Fruit fly (Drosophila melanogaster) whole organism, embryonic: ENCODE results near the gene CG12974.

Experiments
- ATbp ChIP-seq: fragments of 200-800 bp; sonication (Bioruptor generic); optimal IDR thresholded peaks from 2 replicates; lab custom pipeline; 2017; ENCODE audit warnings: missing biosample characterization, mild to moderate bottlenecking, missing genetic modification characterization, missing genetic modification reagents
- Awh ChIP-seq: fragments of 200-800 bp; sonication (Bioruptor generic); IDR thresholded peaks from 2 replicates; pipeline ENCODE4, ENCODE4 v1.3.6; 2022; ENCODE audit warnings: missing biosample characterization, missing genetic modification characterization
- C15 ChIP-seq: fragments of 200-800 bp; sonication (Bioruptor generic); IDR thresholded peaks from 3 replicates; pipeline ENCODE4 v1.3.6; 2022; ENCODE audit warnings: missing biosample characterization, missing genetic modification characterization
- CG10654 ChIP-seq: fragments of 200-800 bp; sonication (Bioruptor generic); optimal IDR thresholded peaks from 2 replicates; lab custom pipeline; 2016; ENCODE audit warnings: missing biosample characterization, missing genetic modification characterization
- CG11093 ChIP-seq: fragments of 200-800 bp; sonication (Bioruptor generic); IDR thresholded peaks from 3 replicates; pipeline ENCODE4 v1.3.6; 2022; ENCODE audit warnings: missing biosample characterization, missing genetic modification characterization
- CG11456 ChIP-seq: fragments of 200-800 bp; sonication (Bioruptor generic); IDR thresholded peaks from 3 replicates; pipeline ENCODE4 v1.3.6; 2022; ENCODE audit warnings: missing biosample characterization, missing genetic modification characterization
- CG12236 ChIP-seq: fragments of 200-800 bp; sonication (Bioruptor generic); optimal IDR thresholded peaks from 2 replicates; lab custom pipeline; 2016; ENCODE audit warnings: missing biosample characterization, missing genetic modification characterization
- CG12299 ChIP-seq: fragments of 200-800 bp; sonication (Bioruptor generic); optimal IDR thresholded peaks from 2 replicates; lab custom pipeline; 2018; ENCODE audit warnings: missing biosample characterization, mild to moderate bottlenecking, missing genetic modification characterization
- CG12744 ChIP-seq: fragments of 200-800 bp; sonication (Bioruptor generic); optimal IDR thresholded peaks from 2 replicates; lab custom pipeline; 2016; ENCODE audit warnings: missing biosample characterization, missing genetic modification characterization
- CG12769 ChIP-seq: fragments of 200-800 bp; sonication (Bioruptor generic); optimal IDR thresholded peaks from 2 replicates; lab custom pipeline; 2019; ENCODE audit warnings: missing biosample characterization, mild to moderate bottlenecking, missing genetic modification characterization, moderate library complexity
- CG15696 ChIP-seq: fragments of 200-800 bp; sonication (Bioruptor generic); optimal IDR thresholded peaks from 2 replicates; lab custom pipeline; 2019; ENCODE audit warnings: missing biosample characterization, mild to moderate bottlenecking, missing genetic modification characterization, moderate library complexity
- CG17568 ChIP-seq: fragments of 200-800 bp; sonication (Bioruptor generic); optimal IDR thresholded peaks from 2 replicates; lab custom pipeline; 2018; ENCODE audit warnings: missing biosample characterization, mild to moderate bottlenecking, missing genetic modification characterization, moderate library complexity
- CG2199 ChIP-seq: fragments of 200-800 bp; sonication (Bioruptor generic); IDR thresholded peaks from 3 replicates; pipeline ENCODE4 v1.3.6; 2022; ENCODE audit warnings: missing biosample characterization, missing genetic modification characterization
- CG3726 ChIP-seq: fragments of 200-800 bp; sonication (Bioruptor generic); IDR thresholded peaks from 3 replicates; pipeline ENCODE4, ENCODE4 v1.3.6; 2022; ENCODE audit warnings: missing biosample characterization, missing genetic modification characterization
- CG4360 ChIP-seq: fragments of 200-800 bp; sonication (Bioruptor generic); IDR thresholded peaks from 2 replicates; pipeline ENCODE4 v1.3.6; 2022; ENCODE audit warnings: missing biosample characterization, missing genetic modification characterization
- CG4404 ChIP-seq: fragments of 200-800 bp; sonication (Bioruptor generic); IDR thresholded peaks from 2 replicates; pipeline ENCODE4 v1.3.6; 2022; ENCODE audit warnings: missing biosample characterization, missing genetic modification characterization
- CG5953 ChIP-seq: fragments of 200-800 bp; sonication (Bioruptor generic); IDR thresholded peaks from 2 replicates; pipeline ENCODE4 v1.3.6; 2022; ENCODE audit warnings: missing biosample characterization, missing genetic modification characterization
- CG7987 ChIP-seq: fragments of 200-800 bp; sonication (Bioruptor generic); optimal IDR thresholded peaks from 2 replicates; lab custom pipeline; 2018; ENCODE audit warnings: missing biosample characterization, mild to moderate bottlenecking, missing genetic modification characterization, moderate library complexity
- CG8924 ChIP-seq: fragments of 200-800 bp; optimal IDR thresholded peaks from 3 replicates; lab custom pipeline; 2019; ENCODE audit warnings: missing biosample characterization, mild to moderate bottlenecking, missing genetic modification characterization, moderate library complexity
- CG8944 ChIP-seq: fragments of 200-800 bp; sonication (Bioruptor generic); optimal IDR thresholded peaks from 3 replicates; lab custom pipeline; 2016; ENCODE audit warnings: missing biosample characterization, missing genetic modification characterization
- Deaf1 ChIP-seq: fragments of 200-800 bp; optimal IDR thresholded peaks from 3 replicates; lab custom pipeline; 2019; ENCODE audit warnings: missing biosample characterization, mild to moderate bottlenecking, missing genetic modification characterization, moderate library complexity
- Hand ChIP-seq: fragments of 200-800 bp; sonication (Bioruptor generic); optimal IDR thresholded peaks from 2 replicates; lab custom pipeline; 2017; ENCODE audit warnings: mild to moderate bottlenecking, missing biosample characterization, missing genetic modification reagents, missing genetic modification characterization
- Hey ChIP-seq: fragments of 200-800 bp; sonication (Bioruptor generic); optimal IDR thresholded peaks from 3 replicates; lab custom pipeline; 2018; ENCODE audit warnings: missing biosample characterization, mild to moderate bottlenecking, missing genetic modification characterization
- HmgD ChIP-seq: fragments of 200-800 bp; sonication (Bioruptor generic); optimal IDR thresholded peaks from 3 replicates; lab custom pipeline; 2016; ENCODE audit warnings: missing biosample characterization, missing genetic modification characterization
- Hr51 ChIP-seq, 2 experiments: fragments of 200-800 bp; sonication (Bioruptor generic); optimal IDR thresholded peaks; 2 replicates in 1 of 2; 3 replicates in 1 of 2; lab custom pipeline; 2016 to 2018; ENCODE audit warnings: missing biosample characterization in 2 of 2, missing genetic modification characterization in 2 of 2, mild to moderate bottlenecking in 1 of 2, moderate library complexity in 1 of 2
- Mad ChIP-seq: fragments of 200-800 bp; sonication (Bioruptor generic); optimal IDR thresholded peaks from 2 replicates; lab custom pipeline; 2016; ENCODE audit warnings: missing biosample characterization, missing genetic modification characterization
- Med ChIP-seq: fragments of 200-800 bp; sonication (Bioruptor generic); peaks from one replicate; lab custom pipeline; 2016; ENCODE audit warnings: missing biosample characterization, missing genetic modification characterization, mild to moderate bottlenecking, inconsistent platforms, moderate library complexity
- Nf-YA ChIP-seq: fragments of 200-800 bp; sonication (Bioruptor generic); IDR thresholded peaks from 2 replicates; pipeline ENCODE4 v1.3.6; 2022; ENCODE audit warnings: missing biosample characterization, missing genetic modification characterization
- Nf-YC ChIP-seq: fragments of 200-800 bp; optimal IDR thresholded peaks from 3 replicates; lab custom pipeline; 2019; ENCODE audit warnings: missing biosample characterization, mild to moderate bottlenecking, missing genetic modification characterization, moderate library complexity
- Opbp ChIP-seq: fragments of 200-800 bp; sonication (Bioruptor generic); IDR thresholded peaks from 3 replicates; pipeline ENCODE4 v1.3.6; 2022; ENCODE audit warnings: missing biosample characterization, missing genetic modification characterization; ENCODE audit not compliant: partially characterized antibody
- PHDP ChIP-seq: fragments of 200-800 bp; sonication (Bioruptor generic); optimal IDR thresholded peaks from 3 replicates; lab custom pipeline; 2018; ENCODE audit warnings: missing biosample characterization, mild to moderate bottlenecking, missing genetic modification characterization, moderate library complexity
- Scr ChIP-seq: fragments of 200-800 bp; sonication (Bioruptor generic); IDR thresholded peaks from 2 replicates; pipeline ENCODE4 v1.3.6; 2022; ENCODE audit warnings: missing biosample characterization, missing genetic modification characterization; ENCODE audit not compliant: partially characterized antibody
- ab ChIP-seq: fragments of 200-800 bp; sonication (Bioruptor generic); optimal IDR thresholded peaks from 2 replicates; lab custom pipeline; 2016; ENCODE audit warnings: missing biosample characterization, missing genetic modification characterization
- ac ChIP-seq: fragments of 200-800 bp; sonication (Bioruptor generic); optimal IDR thresholded peaks from 3 replicates; lab custom pipeline; 2017; ENCODE audit warnings: missing biosample characterization, mild to moderate bottlenecking, missing genetic modification characterization
- bowl ChIP-seq: fragments of 200-800 bp; sonication (Bioruptor generic); IDR thresholded peaks from 2 replicates; pipeline ENCODE4 v1.3.6; 2022; ENCODE audit warnings: missing biosample characterization, missing genetic modification characterization
- dan ChIP-seq: fragments of 200-800 bp; sonication (Bioruptor generic); IDR thresholded peaks from 2 replicates; pipeline ENCODE4 v1.3.6; 2022; ENCODE audit warnings: missing biosample characterization, missing genetic modification characterization
- gcm2 ChIP-seq: fragments of 200-800 bp; sonication (Bioruptor generic); optimal IDR thresholded peaks from 2 replicates; lab custom pipeline; 2016; ENCODE audit warnings: missing biosample characterization, missing genetic modification characterization
- grn ChIP-seq: fragments of 200-800 bp; sonication (Bioruptor generic); optimal IDR thresholded peaks from 3 replicates; lab custom pipeline; 2017; ENCODE audit warnings: missing biosample characterization, missing genetic modification characterization
- gsb-n ChIP-seq: fragments of 200-800 bp; sonication (Bioruptor generic); optimal IDR thresholded peaks from 3 replicates; lab custom pipeline; 2018; ENCODE audit warnings: missing biosample characterization, mild to moderate bottlenecking, missing genetic modification characterization
- hb ChIP-seq: fragments of 200-800 bp; sonication (Bioruptor generic); IDR thresholded peaks from 3 replicates; pipeline ENCODE4 v1.3.6; 2022; ENCODE audit warnings: missing biosample characterization, missing genetic modification characterization; ENCODE audit not compliant: partially characterized antibody
- jigr1 ChIP-seq: fragments of 200-800 bp; sonication (Bioruptor generic); IDR thresholded peaks from 3 replicates; pipeline ENCODE4 v1.3.6; 2022; ENCODE audit warnings: missing biosample characterization, missing genetic modification characterization
- ken ChIP-seq: fragments of 200-800 bp; sonication (Bioruptor generic); IDR thresholded peaks from 3 replicates; pipeline ENCODE4 v1.3.6; 2022; ENCODE audit warnings: missing biosample characterization, missing genetic modification characterization
- kni ChIP-seq: fragments of 200-800 bp; sonication (Bioruptor generic); optimal IDR thresholded peaks from 3 replicates; lab custom pipeline; 2017; ENCODE audit warnings: mild to moderate bottlenecking, missing biosample characterization, missing genetic modification reagents, missing genetic modification characterization
- lbe ChIP-seq: fragments of 200-800 bp; sonication (Bioruptor generic); optimal IDR thresholded peaks from 2 replicates; lab custom pipeline; 2016; ENCODE audit warnings: missing biosample characterization, mild to moderate bottlenecking, missing genetic modification characterization
- lola ChIP-seq, 3 experiments: fragments of >200 bp in 2 of 3; fragments of 200-800 bp in 1 of 3; sonication (Bioruptor generic) in 1 of 3; optimal IDR thresholded peaks; 2 replicates each; lab custom pipeline; 2017 to 2019; ENCODE audit warnings: missing biosample characterization in 3 of 3, missing genetic modification characterization in 3 of 3, mild to moderate bottlenecking in 1 of 3, moderate library complexity in 1 of 3
- pb ChIP-seq: fragments of 200-800 bp; sonication (Bioruptor generic); optimal IDR thresholded peaks from 3 replicates; lab custom pipeline; 2016; ENCODE audit warnings: missing biosample characterization, missing genetic modification characterization
- prd ChIP-seq, 3 experiments: fragments of >200 bp in 2 of 3; fragments of 200-800 bp in 1 of 3; sonication (Bioruptor generic) in 1 of 3; optimal IDR thresholded peaks in 2 of 3; IDR thresholded peaks in 1 of 3; 2 replicates in 2 of 3; 3 replicates in 1 of 3; pipeline versions ENCODE4 v1.3.6 to Lab custom; 2017 to 2022; ENCODE audit warnings: missing biosample characterization in 1 of 3, missing genetic modification characterization in 1 of 3
- row ChIP-seq: fragments of 200-800 bp; sonication (Bioruptor generic); IDR thresholded peaks from 3 replicates; pipeline ENCODE4 v1.3.6; 2022; ENCODE audit warnings: missing biosample characterization, missing genetic modification characterization
- sqz ChIP-seq: fragments of 200-800 bp; sonication (Bioruptor generic); optimal IDR thresholded peaks from 3 replicates; lab custom pipeline; 2018; ENCODE audit warnings: missing biosample characterization, mild to moderate bottlenecking, missing genetic modification characterization
- tap ChIP-seq: fragments of 200-800 bp; optimal IDR thresholded peaks from 3 replicates; lab custom pipeline; 2019; ENCODE audit warnings: missing biosample characterization, mild to moderate bottlenecking, missing genetic modification characterization, moderate library complexity
- zfh1 ChIP-seq: fragments of 200-800 bp; sonication (Bioruptor generic); IDR thresholded peaks from 3 replicates; pipeline ENCODE4 v1.3.6; 2022; ENCODE audit warnings: missing biosample characterization, missing genetic modification characterization

Gene CG12974

dm6 chr3L:21251381-21251780, 34.4 kb downstream of the CG12974 start (continued):
- TF ChIP-seq ab (no peak), pb (no peak), gsb-n (no peak), CG12236 (no peak), hb (GFP tag; lab: Robert Waterston, UW) (no peak), Med (GFP tag; lab: Kevin White, UChicago) (peak; percentile 84), Awh (GFP tag; lab: Robert Waterston, UW) (0 out of 2 replicates have a peak, but pooled peaks have one; percentile 9), CG7987 (GFP tag; lab: Kevin White, UChicago) (no peak), PHDP (tag; lab: Kevin White, UChicago) (no peak), CG11093 (no peak), CG12299 (no peak), HmgD (no peak), CG10654 (GFP tag; lab: Kevin White, UChicago) (no peak), row (peak; percentile 44; the same call in 2 of the 3 replicates), ken (GFP tag; lab: Robert Waterston, UW) (0 out of 3 replicates have a peak, but pooled peaks have one; percentile 34), ac (GFP tag; lab: Kevin White, UChicago) (no peak), CG3726 (GFP tag; lab: Robert Waterston, UW) (no peak), Hr51 (GFP tag; optimal IDR thresholded peaks at IDR 0.05; lab: Kevin White, UChicago) (peak in 1 of 2 experiments; percentile 3), bowl (no peak), CG8944 (no peak), kni (GFP tag; lab: Kevin White, UChicago) (no peak), jigr1 (GFP tag; lab: Robert Waterston, UW) (no peak), Nf-YA (GFP tag; lab: Robert Waterston, UW) (no peak), CG11456 (0 out of 3 replicates have a peak, but pooled peaks have one; percentile 7), Deaf1 (no peak), CG5953 (GFP tag; lab: Robert Waterston, UW) (0 out of 2 replicates have a peak, but pooled peaks have one; percentile 13), CG4360 (GFP tag; lab: Robert Waterston, UW) (no peak), ATbp (GFP tag; lab: Kevin White, UChicago) (no peak), dan (no peak), lbe (GFP tag; lab: Kevin White, UChicago) (no peak), tap (tag; lab: Kevin White, UChicago) (no peak), Scr (GFP tag; lab: Robert Waterston, UW) (no peak), CG17568 (GFP tag; lab: Kevin White, UChicago) (no peak), CG12769 (peak; percentile 12), CG15696 (tag; lab: Kevin White, UChicago) (no peak), Hand (no peak), CG8924 (tag; lab: Kevin White, UChicago) (no peak), CG2199 (GFP tag; lab: Robert Waterston, UW) (no peak), CG12744 (no peak), grn (GFP tag; lab: Kevin White, UChicago) (no peak), Mad (no peak), zfh1 (GFP tag; lab: Robert Waterston, UW) (peak; percentile 49; the same call in 1 of the 3 replicates), lola (GFP tag; optimal IDR thresholded peaks at IDR 0.05; lab: Kevin White, UChicago) (no peak), prd (optimal IDR thresholded peaks at IDR 0.05; lab: Kevin White, UChicago) (no peak), prd (GFP tag; IDR thresholded peaks at IDR 0.05; lab: Robert Waterston, UW) (peak; percentile 43; the same call in 1 of the 3 replicates), gcm2 (GFP tag; lab: Kevin White, UChicago) (no peak), Opbp (GFP tag; lab: Robert Waterston, UW) (no peak), Hey (tag; lab: Kevin White, UChicago) (no peak), CG4404 (GFP tag; lab: Robert Waterston, UW) (no peak), sqz (GFP tag; lab: Kevin White, UChicago) (no peak), C15 (GFP tag; lab: Robert Waterston, UW) (no peak), Nf-YC (tag; lab: Kevin White, UChicago) (no peak)
